Worm (Caenorhabditis elegans) whole organism, midembryonic: ENCODE data around the gene cup-16.

Source experiments
- T22C8.4 ChIP-seq: fragments of 200-800 bp; sonication (Bioruptor generic); IDR thresholded peaks from 2 replicates; pipeline ENCODE4 v1.3.6; 2022; ENCODE audit warnings: missing genetic modification characterization, missing compliant biosample characterization
- cog-1 ChIP-seq: sonication (generic microtip); optimal IDR thresholded peaks from 2 replicates; lab custom pipeline; 2016; ENCODE audit warnings: missing genetic modification characterization, missing compliant biosample characterization
- klf-2 ChIP-seq: fragments of 200-800 bp; sonication (Bioruptor generic); conservative IDR thresholded peaks from 2 replicates; pipeline ENCODE4 v1.3.6; 2022; ENCODE audit warnings: missing genetic modification reagents, missing genetic modification characterization, missing compliant biosample characterization
- ref-1 ChIP-seq: fragments of 200-800 bp; sonication (Bioruptor generic); conservative IDR thresholded peaks from 2 replicates; pipeline ENCODE4 v1.3.6; 2022; ENCODE audit warnings: missing genetic modification reagents, missing genetic modification characterization, missing compliant biosample characterization
- tab-1 ChIP-seq: fragments of 200-800 bp; sonication (Bioruptor generic); IDR thresholded peaks from 2 replicates; pipeline ENCODE4 v1.3.6; 2022; ENCODE audit warnings: missing genetic modification characterization, missing compliant biosample characterization

- no peak for TF ChIP-seq klf-2 (GFP tag; lab: Robert Waterston, UW)
- TF ChIP-seq cog-1 (tag; lab: Kevin White, UChicago), result peak; percentile 10
- no peak for TF ChIP-seq ref-1
- TF ChIP-seq tab-1 (GFP tag; lab: Robert Waterston, UW), result no peak
- TF ChIP-seq T22C8.4 (GFP tag; lab: Robert Waterston, UW), result no peak
Measured at ce11 chrII:8716231-8716878, 9.4 kb downstream of the cup-16 start, which contains the start of the genes cyn-11 and T01B7.5.
